Worm (Caenorhabditis elegans) whole organism, L3 larva: ENCODE data around the gene R09F10.1.

Source experiments
- aly-2 ChIP-seq: fragments of 150-350 bp; optimal IDR thresholded peaks from 2 replicates; lab custom pipeline; 2014; ENCODE audit warnings: missing biosample characterization, missing genetic modification characterization
- daf-12 ChIP-seq: fragments of 150-350 bp; optimal IDR thresholded peaks from 2 replicates; lab custom pipeline; 2014; ENCODE audit warnings: missing biosample characterization, missing genetic modification reagents, missing genetic modification characterization
- fkh-10 ChIP-seq: sonication (generic microtip); optimal IDR thresholded peaks from 2 replicates; lab custom pipeline; 2017; ENCODE audit warnings: missing biosample characterization, missing genetic modification reagents, missing genetic modification characterization
- jun-1 ChIP-seq: fragments of 150-350 bp; optimal IDR thresholded peaks from 2 replicates; lab custom pipeline; 2014; ENCODE audit warnings: missing biosample characterization, missing genetic modification reagents, missing genetic modification characterization
- nhr-11 ChIP-seq: fragments of 150-350 bp; optimal IDR thresholded peaks from 2 replicates; lab custom pipeline; 2014; ENCODE audit warnings: missing biosample characterization, missing genetic modification characterization
- nhr-23 ChIP-seq: fragments of 150-350 bp; optimal IDR thresholded peaks from 2 replicates; lab custom pipeline; 2014; ENCODE audit warnings: missing biosample characterization, missing genetic modification reagents, missing genetic modification characterization
- nhr-28 ChIP-seq: fragments of 150-350 bp; optimal IDR thresholded peaks from 2 replicates; lab custom pipeline; 2014; ENCODE audit warnings: missing biosample characterization, missing genetic modification characterization
- unc-39 ChIP-seq: sonication (generic microtip); optimal IDR thresholded peaks from 4 replicates; lab custom pipeline; 2017; ENCODE audit warnings: missing biosample characterization, missing genetic modification characterization
- zag-1 ChIP-seq: fragments of 150-350 bp; optimal IDR thresholded peaks from 2 replicates; lab custom pipeline; 2014; ENCODE audit warnings: missing biosample characterization, missing genetic modification characterization

- TF ChIP-seq nhr-28 (tag; lab: Kevin White, UChicago) = no peak
- TF ChIP-seq zag-1 (tag; lab: Kevin White, UChicago) = no peak
- no peak for TF ChIP-seq daf-12 (tag; lab: Kevin White, UChicago)
- TF ChIP-seq unc-39 (tag; lab: Kevin White, UChicago) = no peak
- TF ChIP-seq fkh-10 (GFP tag; lab: Kevin White, UChicago) = no peak
- TF ChIP-seq jun-1 = no peak
- TF ChIP-seq nhr-11 (tag; lab: Kevin White, UChicago) = no peak
- no peak for TF ChIP-seq nhr-23 (tag; lab: Kevin White, UChicago)
- TF ChIP-seq aly-2 (tag; lab: Kevin White, UChicago) = no peak
Observed at ce11 chrX:8323371-8323770, at the start of gene R09F10.1.
